Fruit fly (Drosophila melanogaster) Kc167 (cell line): ENCODE results near the gene Hrb27C.

Source experiments
- Myc ChIP-seq: fragments of >200 bp; optimal IDR thresholded peaks from 2 replicates; lab custom pipeline; 2017; ENCODE audit warnings: missing external identifiers
- Sin3A ChIP-seq: fragments of >200 bp; optimal IDR thresholded peaks from 2 replicates; lab custom pipeline; 2018; ENCODE audit warnings: missing external identifiers
- h ChIP-seq: fragments of >200 bp; optimal IDR thresholded peaks from 3 replicates; lab custom pipeline; 2018; ENCODE audit warnings: missing external identifiers
- insv ChIP-seq: fragments of >200 bp; optimal IDR thresholded peaks from 3 replicates; lab custom pipeline; 2018; ENCODE audit warnings: missing external identifiers
- psq ChIP-seq: fragments of >200 bp; optimal IDR thresholded peaks from 2 replicates; lab custom pipeline; 2017; ENCODE audit warnings: missing external identifiers
- ttk ChIP-seq: sonication (Bioruptor generic); optimal IDR thresholded peaks from 2 replicates; lab custom pipeline; 2017; ENCODE audit warnings: missing external identifiers

The Hrb27C gene

dm6 chr2L:6966309-6966708, 45.8 kb downstream of the Hrb27C start:
- TF ChIP-seq ttk (no peak), insv (lab: Kevin White, UChicago) (no peak), Sin3A (lab: Kevin White, UChicago) (no peak), h (lab: Kevin White, UChicago) (no peak), Myc (lab: Kevin White, UChicago) (no peak), psq (lab: Kevin White, UChicago) (no peak)

- no peak for TF ChIP-seq insv (lab: Kevin White, UChicago)
- no peak for TF ChIP-seq Myc (lab: Kevin White, UChicago)
- TF ChIP-seq psq (lab: Kevin White, UChicago) = no peak
- no peak for TF ChIP-seq h (lab: Kevin White, UChicago)
- TF ChIP-seq ttk = no peak
- TF ChIP-seq Sin3A (lab: Kevin White, UChicago) = no peak
Measured at dm6 chr2L:6967422-6968012, 47.0 kb downstream of the Hrb27C start, which contains the start of gene Sumo. Gene Sumo, minus strand, starts transcription at chr2L:6967644.

dm6 chr2L:6968013-6968517, 47.6 kb downstream of the Hrb27C start:
- TF ChIP-seq ttk (no peak), insv (lab: Kevin White, UChicago) (no peak), h (lab: Kevin White, UChicago) (no peak), Myc (lab: Kevin White, UChicago) (no peak), psq (lab: Kevin White, UChicago) (no peak), Sin3A (lab: Kevin White, UChicago) (no peak)

DNA sequence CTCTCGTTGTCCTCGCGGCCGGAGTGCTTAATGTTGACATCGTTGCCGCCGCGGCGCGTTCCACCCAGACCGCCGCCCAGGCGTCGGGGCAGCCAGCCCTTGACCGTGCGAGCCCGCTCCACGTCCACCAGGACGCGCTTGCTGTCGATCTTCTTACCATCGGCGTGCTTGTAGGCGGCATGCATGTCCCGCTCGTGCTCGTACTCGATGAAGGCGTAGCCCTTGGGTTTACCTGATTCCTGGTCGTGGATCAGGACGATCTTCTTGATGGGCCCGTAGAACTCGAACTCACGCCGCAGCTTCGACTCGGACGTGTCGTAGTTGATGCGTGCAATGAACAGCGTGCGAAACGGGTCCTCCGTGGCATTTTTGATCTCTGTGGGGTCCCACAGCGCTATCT, 50.3 kb downstream of the Hrb27C start:
- TF ChIP-seq h (lab: Kevin White, UChicago) = no peak
- peak; percentile 93 for TF ChIP-seq ttk

- TF ChIP-seq ttk = no peak
- TF ChIP-seq insv (lab: Kevin White, UChicago) = no peak
- TF ChIP-seq Sin3A (lab: Kevin White, UChicago) = no peak
- no peak for TF ChIP-seq psq (lab: Kevin White, UChicago)
- TF ChIP-seq Myc (lab: Kevin White, UChicago) = no peak
- TF ChIP-seq h (lab: Kevin White, UChicago) = no peak
Measured at dm6 chr2L:6971597-6972036, 51.1 kb downstream of the Hrb27C start, which contains the start of gene snRNP-U1-70K. Gene snRNP-U1-70K, minus strand, starts transcription at chr2L:6971737.
